Fruit fly (Drosophila melanogaster): ENCODE measurements around the gene Arts.

Arts gene

dm6 chr3L:16587994-16588622 lies 14.5 kb upstream of the Arts start (continued):
- TF ChIP-seq CG2120 (GFP tag; optimal IDR thresholded peaks at IDR 0.05) (peak; percentile 75), CG15601 (tag; optimal IDR thresholded peaks at IDR 0.05) (peak; percentile 2), Ssrp (tag; optimal IDR thresholded peaks at IDR 0.05) (peak; percentile 27), zfh2 (GFP tag; optimal IDR thresholded peaks at IDR 0.05) (peak; percentile 70), cg (GFP tag; optimal IDR thresholded peaks at IDR 0.05) (peak; percentile 89), Poxn (GFP tag; IDR thresholded peaks at IDR 0.05) (peak; percentile 32; the same call in 1 of the 2 replicates), CG13894 (tag; optimal IDR thresholded peaks at IDR 0.05) (peak; percentile 52), slbo (GFP tag; IDR thresholded peaks at IDR 0.05) (peak; percentile 81), HHEX (GFP tag; optimal IDR thresholded peaks at IDR 0.05) (peak; percentile 36), ewg (GFP tag; optimal IDR thresholded peaks at IDR 0.05) (peak; percentile 68), CG17612 (GFP tag; IDR thresholded peaks at IDR 0.05) (no peak), CG32772 (GFP tag; IDR thresholded peaks at IDR 0.05) (peak; percentile 35), CG3995 (GFP tag; optimal IDR thresholded peaks at IDR 0.05) (peak; percentile 100), CG11093 (GFP tag; IDR thresholded peaks at IDR 0.05) (no peak), Atf3 (GFP tag; optimal IDR thresholded peaks at IDR 0.05) (peak; percentile 32), so (GFP tag; IDR thresholded peaks at IDR 0.05) (0 out of 3 replicates have a peak, but pooled peaks have one; percentile 43), zen2 (GFP tag; IDR thresholded peaks at IDR 0.05; ENCODE audit: partially characterized antibody) (peak; percentile 87; the same call in 2 of the 3 replicates), gt (GFP tag; IDR thresholded peaks at IDR 0.05) (no peak), CG13424 (tag; optimal IDR thresholded peaks at IDR 0.05) (peak; percentile 60), CG1529 (GFP tag; optimal IDR thresholded peaks at IDR 0.05) (peak; percentile 18), MESR4 (GFP tag; optimal IDR thresholded peaks at IDR 0.05) (no peak), Sry-δ (GFP tag; optimal IDR thresholded peaks at IDR 0.05) (peak; percentile 98), CG11696 (GFP tag; IDR thresholded peaks at IDR 0.05) (no peak), Meics (GFP tag; optimal IDR thresholded peaks at IDR 0.05) (peak; percentile 37), hkb (optimal IDR thresholded peaks at IDR 0.05) (peak; percentile 78), hkb (GFP tag; IDR thresholded peaks at IDR 0.05) (peak; percentile 51), Nf-YA (GFP tag; IDR thresholded peaks at IDR 0.05) (no peak), her (GFP tag; optimal IDR thresholded peaks at IDR 0.05) (no peak), CG4854 (GFP tag; optimal IDR thresholded peaks at IDR 0.05) (peak; percentile 10), CG9932 (GFP tag; IDR thresholded peaks at IDR 0.05) (peak; percentile 87), Gug (GFP tag; IDR thresholded peaks at IDR 0.05) (peak; percentile 66), dmrt11E (tag; optimal IDR thresholded peaks at IDR 0.05) (peak; percentile 37), unpg (GFP tag; optimal IDR thresholded peaks at IDR 0.05) (peak; percentile 64), CG10431 (GFP tag; optimal IDR thresholded peaks at IDR 0.05) (peak; percentile 64), ap (GFP tag; IDR thresholded peaks at IDR 0.05) (peak; percentile 47; the same call in 1 of the 2 replicates), CG12391 (tag; optimal IDR thresholded peaks at IDR 0.05) (peak; percentile 73), en (GFP tag; optimal IDR thresholded peaks at IDR 0.05) (no peak), otp (GFP tag; IDR thresholded peaks at IDR 0.05) (peak; percentile 41; the same call in 1 of the 3 replicates), CG18619 (GFP tag; optimal IDR thresholded peaks at IDR 0.05) (peak; percentile 32), CG10209 (GFP tag; optimal IDR thresholded peaks at IDR 0.05) (peak; percentile 13), CG15011 (GFP tag; optimal IDR thresholded peaks at IDR 0.05) (no peak), CG10321 (GFP tag; IDR thresholded peaks at IDR 0.05) (no peak), Aef1 (GFP tag; IDR thresholded peaks at IDR 0.05) (peak; percentile 49; the same call in 1 of the 3 replicates), crp (GFP tag; optimal IDR thresholded peaks at IDR 0.05) (peak in 1 of 2 experiments; percentile 57), grau (tag; optimal IDR thresholded peaks at IDR 0.05) (peak; percentile 63), CG8478 (optimal IDR thresholded peaks at IDR 0.05) (peak; percentile 93), shn (GFP tag; optimal IDR thresholded peaks at IDR 0.05) (peak; percentile 63), CG12942 (GFP tag; optimal IDR thresholded peaks at IDR 0.05) (peak; percentile 39), CG14050 (GFP tag; IDR thresholded peaks at IDR 0.05) (peak; percentile 39; the same call in 2 of the 3 replicates), CG8089 (GFP tag; optimal IDR thresholded peaks at IDR 0.05) (peak; percentile 26)

Data from whole organism, embryonic.